Fruit fly (Drosophila melanogaster): Measurements from ENCODE around the gene Acer.
A peak's percentile ranks its signal among the peaks of the same experiment; 100 is the strongest.

Acer gene

DNA sequence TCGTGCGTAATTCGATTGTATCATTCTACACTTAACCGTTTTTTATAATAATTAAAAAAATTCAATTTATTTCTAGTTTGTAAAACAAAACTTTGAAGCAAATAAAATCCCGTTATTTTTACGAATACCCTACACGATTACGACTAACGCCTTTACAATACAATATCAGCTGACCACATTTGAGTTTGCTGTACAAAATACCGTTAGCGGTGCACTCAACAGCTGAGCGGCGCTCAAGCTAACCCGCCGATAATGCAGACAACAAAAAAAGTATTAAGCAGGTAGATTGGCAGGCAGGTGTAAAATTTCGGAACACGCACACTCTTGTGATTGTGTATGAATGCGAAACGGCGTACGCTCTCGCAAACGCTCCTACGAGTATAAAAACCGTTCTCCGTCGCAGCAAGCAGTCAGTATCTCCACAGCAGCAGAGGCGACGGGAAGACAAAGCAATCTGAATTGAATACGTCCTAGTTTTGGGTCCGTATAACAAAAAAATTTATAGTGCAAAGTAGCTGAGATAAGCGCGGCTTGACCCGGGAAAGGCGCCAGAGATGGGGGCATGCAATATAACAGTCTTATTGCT is at the start of gene Acer (continued):
- TF ChIP-seq wek (GFP tag; optimal IDR thresholded peaks at IDR 0.05) (peak; percentile 95), tna (GFP tag; IDR thresholded peaks at IDR 0.05; ENCODE audit: partially characterized antibody) (peak; percentile 13; the same call in 1 of the 2 replicates), zen2 (GFP tag; IDR thresholded peaks at IDR 0.05; ENCODE audit: partially characterized antibody) (peak; percentile 4; the same call in 1 of the 3 replicates), vvl (GFP tag; IDR thresholded peaks at IDR 0.05) (no peak), insv (GFP tag; optimal IDR thresholded peaks at IDR 0.05) (no peak), bowl (GFP tag; IDR thresholded peaks at IDR 0.05) (no peak), CG7928 (GFP tag; optimal IDR thresholded peaks at IDR 0.05) (no peak), zf30C (GFP tag; optimal IDR thresholded peaks at IDR 0.05) (no peak), CG16815 (GFP tag; optimal IDR thresholded peaks at IDR 0.05) (no peak), hth (optimal IDR thresholded peaks at IDR 0.05) (no peak), YL-1 (GFP tag; optimal IDR thresholded peaks at IDR 0.05) (no peak), Kr (GFP tag; optimal IDR thresholded peaks at IDR 0.05) (peak; percentile 24), NK7.1 (GFP tag; optimal IDR thresholded peaks at IDR 0.05) (no peak), mam (GFP tag; optimal IDR thresholded peaks at IDR 0.05) (no peak), dm (GFP tag; optimal IDR thresholded peaks at IDR 0.05) (no peak), z (GFP tag; IDR thresholded peaks at IDR 0.05) (0 out of 3 replicates have a peak, but pooled peaks have one; percentile 23), Meics (GFP tag; optimal IDR thresholded peaks at IDR 0.05) (no peak), oc (tag; optimal IDR thresholded peaks at IDR 0.05) (peak; percentile 28), Drgx (GFP tag; IDR thresholded peaks at IDR 0.05) (no peak), Pdp1 (GFP tag; optimal IDR thresholded peaks at IDR 0.05) (peak in 1 of 2 experiments; percentile 22), Nf-YB (GFP tag; optimal IDR thresholded peaks at IDR 0.05) (peak; percentile 5), fu2 (GFP tag; optimal IDR thresholded peaks at IDR 0.05) (no peak), ci (GFP tag; IDR thresholded peaks at IDR 0.05) (0 out of 3 replicates have a peak, but pooled peaks have one; percentile 57), Optix (GFP tag; IDR thresholded peaks at IDR 0.05) (no peak), CG11560 (tag; IDR thresholded peaks at IDR 0.05) (no peak), chinmo (GFP tag; IDR thresholded peaks at IDR 0.05; ENCODE audit: partially characterized antibody) (peak; percentile 77), CG14441 (GFP tag; IDR thresholded peaks at IDR 0.05) (0 out of 2 replicates have a peak, but pooled peaks have one; percentile 12), kay (GFP tag; optimal IDR thresholded peaks at IDR 0.05) (no peak), ftz-f1 (GFP tag; optimal IDR thresholded peaks at IDR 0.05) (no peak), phol (tag; optimal IDR thresholded peaks at IDR 0.05) (peak; percentile 37), CG8290 (GFP tag; optimal IDR thresholded peaks at IDR 0.05) (peak; percentile 52), CG8290 (tag; optimal IDR thresholded peaks at IDR 0.05) (no peak), ken (GFP tag; IDR thresholded peaks at IDR 0.05) (no peak), CG17359 (tag; optimal IDR thresholded peaks at IDR 0.05) (no peak), BEAF-32 (GFP tag; optimal IDR thresholded peaks at IDR 0.05) (peak; percentile 36), lbe (GFP tag; optimal IDR thresholded peaks at IDR 0.05) (no peak), HmgZ (tag; optimal IDR thresholded peaks at IDR 0.05) (peak; percentile 13), CG31224 (GFP tag; IDR thresholded peaks at IDR 0.05) (no peak), Hey (tag; optimal IDR thresholded peaks at IDR 0.05) (no peak), CG11456 (GFP tag; IDR thresholded peaks at IDR 0.05) (no peak), CG12071 (GFP tag; optimal IDR thresholded peaks at IDR 0.05) (no peak), CG1832 (GFP tag; optimal IDR thresholded peaks at IDR 0.05) (no peak), Tbp (GFP tag; optimal IDR thresholded peaks at IDR 0.05) (no peak), CG32772 (GFP tag; IDR thresholded peaks at IDR 0.05) (no peak), CG9817 (tag; optimal IDR thresholded peaks at IDR 0.05) (no peak), ranshi (GFP tag; IDR thresholded peaks at IDR 0.05) (no peak), gcm (GFP tag; optimal IDR thresholded peaks at IDR 0.05) (no peak), Sox100B (GFP tag; optimal IDR thresholded peaks at IDR 0.05) (no peak), HLH54F (GFP tag; optimal IDR thresholded peaks at IDR 0.05) (no peak), Hmx (GFP tag; optimal IDR thresholded peaks at IDR 0.05) (no peak), yki (optimal IDR thresholded peaks at IDR 0.05) (no peak), CG4854 (GFP tag; optimal IDR thresholded peaks at IDR 0.05) (no peak)
